Fruit fly (Drosophila melanogaster) whole organism, embryonic: ENCODE results near the gene CG14965.

Experiments
- Bdp1 ChIP-seq: fragments of 200-800 bp; sonication (Bioruptor generic); optimal IDR thresholded peaks from 3 replicates; lab custom pipeline; 2016; ENCODE audit warnings: missing biosample characterization, missing genetic modification characterization
- BtbVII ChIP-seq: fragments of 200-800 bp; sonication (Bioruptor generic); optimal IDR thresholded peaks from 3 replicates; lab custom pipeline; 2017; ENCODE audit warnings: missing biosample characterization, mild to moderate bottlenecking, missing genetic modification characterization
- Bteb2 ChIP-seq: fragments of 200-800 bp; sonication (Bioruptor generic); optimal IDR thresholded peaks from 2 replicates; lab custom pipeline; 2016; ENCODE audit warnings: missing biosample characterization, missing genetic modification characterization
- CG10147 ChIP-seq: fragments of 200-800 bp; sonication (Bioruptor generic); optimal IDR thresholded peaks from 2 replicates; lab custom pipeline; 2019; ENCODE audit warnings: missing biosample characterization, mild to moderate bottlenecking, missing genetic modification characterization, moderate library complexity
- CG10321 ChIP-seq: fragments of 200-800 bp; sonication (Bioruptor generic); IDR thresholded peaks from 2 replicates; pipeline ENCODE4 v1.3.6; 2022; ENCODE audit warnings: missing biosample characterization, missing genetic modification characterization
- CG11247 ChIP-seq: fragments of 200-800 bp; sonication (Bioruptor generic); IDR thresholded peaks from 2 replicates; pipeline ENCODE4 v1.3.6; 2022; ENCODE audit warnings: missing biosample characterization, missing genetic modification characterization
- CG11504 ChIP-seq: fragments of 200-800 bp; sonication (Bioruptor generic); optimal IDR thresholded peaks from 3 replicates; lab custom pipeline; 2019; ENCODE audit warnings: missing biosample characterization, mild to moderate bottlenecking, missing genetic modification characterization, moderate library complexity
- CG11696 ChIP-seq: fragments of 200-800 bp; sonication (Bioruptor generic); IDR thresholded peaks from 2 replicates; pipeline ENCODE4 v1.3.6; 2022; ENCODE audit warnings: missing biosample characterization, missing genetic modification characterization
- CG12071 ChIP-seq: fragments of 200-800 bp; sonication (Bioruptor generic); optimal IDR thresholded peaks from 3 replicates; lab custom pipeline; 2018; ENCODE audit warnings: missing biosample characterization, mild to moderate bottlenecking, missing genetic modification characterization
- CG16813 ChIP-seq: fragments of 200-800 bp; sonication (Bioruptor generic); IDR thresholded peaks from 3 replicates; pipeline ENCODE4 v1.3.6; 2022; ENCODE audit warnings: missing biosample characterization, missing genetic modification characterization; ENCODE audit not compliant: partially characterized antibody
- CG17361 ChIP-seq: fragments of 200-800 bp; sonication (Bioruptor generic); IDR thresholded peaks from 3 replicates; pipeline ENCODE4 v1.3.6; 2022; ENCODE audit warnings: missing biosample characterization, missing genetic modification characterization
- CG34422 ChIP-seq: fragments of 200-800 bp; sonication (Bioruptor generic); IDR thresholded peaks from 3 replicates; pipeline ENCODE4 v1.3.6; 2022; ENCODE audit warnings: missing biosample characterization, missing genetic modification characterization
- CG3995 ChIP-seq: fragments of 200-800 bp; sonication (Bioruptor generic); optimal IDR thresholded peaks from 3 replicates; lab custom pipeline; 2016; ENCODE audit warnings: missing biosample characterization, missing genetic modification characterization
- CG4360 ChIP-seq: fragments of 200-800 bp; sonication (Bioruptor generic); IDR thresholded peaks from 2 replicates; pipeline ENCODE4 v1.3.6; 2022; ENCODE audit warnings: missing biosample characterization, missing genetic modification characterization
- CG6272 ChIP-seq: fragments of 200-800 bp; sonication (Bioruptor generic); IDR thresholded peaks from 2 replicates; pipeline ENCODE4 v1.3.6; 2022; ENCODE audit warnings: missing biosample characterization, missing genetic modification characterization
- CG6854 ChIP-seq: fragments of 200-800 bp; sonication (Bioruptor generic); optimal IDR thresholded peaks from 3 replicates; lab custom pipeline; 2017; ENCODE audit warnings: missing biosample characterization, mild to moderate bottlenecking, missing genetic modification characterization
- CG7271 ChIP-seq: fragments of 200-800 bp; sonication (Bioruptor generic); optimal IDR thresholded peaks from 2 replicates; lab custom pipeline; 2018; ENCODE audit warnings: missing biosample characterization, mild to moderate bottlenecking, missing genetic modification characterization, moderate library complexity
- CG8765 ChIP-seq: fragments of 200-800 bp; sonication (Bioruptor generic); IDR thresholded peaks from 2 replicates; pipeline ENCODE4 v1.3.6; 2022; ENCODE audit warnings: missing biosample characterization, missing genetic modification characterization
- CG9437 ChIP-seq: fragments of 200-800 bp; sonication (Bioruptor generic); optimal IDR thresholded peaks from 2 replicates; lab custom pipeline; 2018; ENCODE audit warnings: missing biosample characterization, mild to moderate bottlenecking, missing genetic modification characterization
- CTCF ChIP-seq: fragments of 200-800 bp; sonication (Bioruptor generic); optimal IDR thresholded peaks from 2 replicates; lab custom pipeline; 2017; ENCODE audit warnings: missing biosample characterization, mild to moderate bottlenecking, missing genetic modification characterization, moderate library complexity
- D19A ChIP-seq: fragments of 200-800 bp; optimal IDR thresholded peaks from 3 replicates; lab custom pipeline; 2019; ENCODE audit warnings: missing biosample characterization, mild to moderate bottlenecking, missing genetic modification characterization, moderate library complexity
- H2.0 ChIP-seq: fragments of 200-800 bp; sonication (Bioruptor generic); IDR thresholded peaks from 2 replicates; pipeline ENCODE4 v1.3.6; 2022; ENCODE audit warnings: missing biosample characterization, missing genetic modification characterization
- HmgD ChIP-seq: fragments of 200-800 bp; sonication (Bioruptor generic); optimal IDR thresholded peaks from 3 replicates; lab custom pipeline; 2016; ENCODE audit warnings: missing biosample characterization, missing genetic modification characterization
- MTF-1 ChIP-seq: fragments of 200-800 bp; sonication (Bioruptor generic); optimal IDR thresholded peaks from 2 replicates; lab custom pipeline; 2018; ENCODE audit warnings: missing biosample characterization, mild to moderate bottlenecking, missing genetic modification characterization, borderline replicate concordance
- Meics ChIP-seq: fragments of 200-800 bp; sonication (Bioruptor generic); optimal IDR thresholded peaks from 2 replicates; lab custom pipeline; 2017; ENCODE audit warnings: missing biosample characterization, mild to moderate bottlenecking, missing genetic modification characterization
- Oaz ChIP-seq: fragments of 200-800 bp; sonication (Bioruptor generic); IDR thresholded peaks from 2 replicates; pipeline ENCODE4 v1.3.6; 2022; ENCODE audit warnings: missing biosample characterization, missing genetic modification characterization
- Side ChIP-seq: fragments of 200-800 bp; sonication (Bioruptor generic); optimal IDR thresholded peaks from 2 replicates; lab custom pipeline; 2016; ENCODE audit warnings: missing biosample characterization, missing genetic modification characterization
- Six4 ChIP-seq: fragments of 200-800 bp; sonication (Bioruptor generic); optimal IDR thresholded peaks from 2 replicates; lab custom pipeline; 2016; ENCODE audit warnings: missing biosample characterization, missing genetic modification characterization
- Sox100B ChIP-seq: fragments of 200-800 bp; sonication (Bioruptor generic); optimal IDR thresholded peaks from 3 replicates; lab custom pipeline; 2018; ENCODE audit warnings: missing biosample characterization, mild to moderate bottlenecking, missing genetic modification characterization
- ac ChIP-seq: fragments of 200-800 bp; sonication (Bioruptor generic); optimal IDR thresholded peaks from 3 replicates; lab custom pipeline; 2017; ENCODE audit warnings: missing biosample characterization, mild to moderate bottlenecking, missing genetic modification characterization
- az2 ChIP-seq: fragments of 200-800 bp; sonication (Bioruptor generic); optimal IDR thresholded peaks from 3 replicates; lab custom pipeline; 2016; ENCODE audit warnings: missing biosample characterization, missing genetic modification characterization
- chm ChIP-seq: fragments of 200-800 bp; sonication (Bioruptor generic); IDR thresholded peaks from 2 replicates; pipeline ENCODE4 v1.3.6; 2022; ENCODE audit warnings: missing biosample characterization, missing genetic modification characterization
- chn ChIP-seq: fragments of 200-800 bp; sonication (Bioruptor generic); optimal IDR thresholded peaks from 2 replicates; lab custom pipeline; 2016; ENCODE audit warnings: missing biosample characterization, missing genetic modification characterization
- crp ChIP-seq, 2 experiments: fragments of 200-800 bp; sonication (Bioruptor generic); optimal IDR thresholded peaks; 2 replicates in 1 of 2; 3 replicates in 1 of 2; lab custom pipeline; 2017; ENCODE audit warnings: missing biosample characterization in 2 of 2, missing genetic modification characterization in 2 of 2, mild to moderate bottlenecking in 1 of 2, moderate library complexity in 1 of 2
- da ChIP-seq: fragments of 200-800 bp; sonication (Bioruptor generic); optimal IDR thresholded peaks from 2 replicates; lab custom pipeline; 2016; ENCODE audit warnings: missing biosample characterization, missing genetic modification characterization
- dati ChIP-seq: fragments of 200-800 bp; sonication (Bioruptor generic); IDR thresholded peaks from 2 replicates; pipeline ENCODE4 v1.3.6; 2022; ENCODE audit warnings: missing biosample characterization, missing genetic modification characterization
- grau ChIP-seq: fragments of 200-800 bp; optimal IDR thresholded peaks from 3 replicates; lab custom pipeline; 2019; ENCODE audit warnings: missing biosample characterization, mild to moderate bottlenecking, missing genetic modification characterization, moderate library complexity
- hbn ChIP-seq: fragments of 200-800 bp; sonication (Bioruptor generic); IDR thresholded peaks from 2 replicates; pipeline ENCODE4 v1.3.6; 2022; ENCODE audit warnings: missing biosample characterization, missing genetic modification characterization; ENCODE audit not compliant: partially characterized antibody
- kah ChIP-seq: fragments of 200-800 bp; sonication (Bioruptor generic); optimal IDR thresholded peaks from 2 replicates; lab custom pipeline; 2018; ENCODE audit warnings: missing biosample characterization, mild to moderate bottlenecking, missing genetic modification characterization
- knrl ChIP-seq: fragments of 200-800 bp; sonication (Bioruptor generic); IDR thresholded peaks from 3 replicates; pipeline ENCODE4 v1.3.6; 2022; ENCODE audit warnings: missing biosample characterization, missing genetic modification characterization; ENCODE audit not compliant: partially characterized antibody
- lab ChIP-seq: fragments of 200-800 bp; sonication (Bioruptor generic); optimal IDR thresholded peaks from 3 replicates; lab custom pipeline; 2017; ENCODE audit warnings: missing biosample characterization, missing genetic modification characterization, mild to moderate bottlenecking, moderate library complexity, missing genetic modification reagents
- lola ChIP-seq, 3 experiments: fragments of >200 bp in 2 of 3; fragments of 200-800 bp in 1 of 3; sonication (Bioruptor generic) in 1 of 3; optimal IDR thresholded peaks; 2 replicates each; lab custom pipeline; 2017 to 2019; ENCODE audit warnings: missing biosample characterization in 3 of 3, missing genetic modification characterization in 3 of 3, mild to moderate bottlenecking in 1 of 3, moderate library complexity in 1 of 3
- luna ChIP-seq: fragments of 200-800 bp; sonication (Bioruptor generic); optimal IDR thresholded peaks from 2 replicates; lab custom pipeline; 2016; ENCODE audit warnings: missing biosample characterization, missing genetic modification characterization
- phol ChIP-seq: fragments of 200-800 bp; sonication (Bioruptor generic); optimal IDR thresholded peaks from 3 replicates; lab custom pipeline; 2018; ENCODE audit warnings: missing biosample characterization, mild to moderate bottlenecking, missing genetic modification characterization, moderate library complexity
- prd ChIP-seq, 3 experiments: fragments of >200 bp in 2 of 3; fragments of 200-800 bp in 1 of 3; sonication (Bioruptor generic) in 1 of 3; optimal IDR thresholded peaks in 2 of 3; IDR thresholded peaks in 1 of 3; 2 replicates in 2 of 3; 3 replicates in 1 of 3; pipeline versions ENCODE4 v1.3.6 to Lab custom; 2017 to 2022; ENCODE audit warnings: missing biosample characterization in 1 of 3, missing genetic modification characterization in 1 of 3
- rib ChIP-seq: fragments of 200-800 bp; sonication (Bioruptor generic); IDR thresholded peaks from 2 replicates; pipeline ENCODE4 v1.3.6; 2022; ENCODE audit warnings: missing biosample characterization, missing genetic modification characterization
- sd ChIP-seq: fragments of 200-800 bp; sonication (Bioruptor generic); optimal IDR thresholded peaks from 3 replicates; lab custom pipeline; 2018; ENCODE audit warnings: missing biosample characterization, mild to moderate bottlenecking, missing genetic modification characterization, moderate library complexity
- tap ChIP-seq: fragments of 200-800 bp; optimal IDR thresholded peaks from 3 replicates; lab custom pipeline; 2019; ENCODE audit warnings: missing biosample characterization, mild to moderate bottlenecking, missing genetic modification characterization, moderate library complexity
- tll ChIP-seq, 2 experiments: fragments of 200-800 bp in 1 of 2; fragments of >200 bp in 1 of 2; sonication (Bioruptor generic) in 1 of 2; optimal IDR thresholded peaks; 2 replicates each; lab custom pipeline; 2017 to 2019; ENCODE audit warnings: missing biosample characterization in 2 of 2, missing genetic modification characterization in 2 of 2, mild to moderate bottlenecking in 1 of 2, moderate library complexity in 1 of 2
- usp ChIP-seq: fragments of >200 bp; optimal IDR thresholded peaks from 2 replicates; lab custom pipeline; 2017; ENCODE audit warnings: missing biosample characterization, missing genetic modification characterization

CG14965 gene

DNA sequence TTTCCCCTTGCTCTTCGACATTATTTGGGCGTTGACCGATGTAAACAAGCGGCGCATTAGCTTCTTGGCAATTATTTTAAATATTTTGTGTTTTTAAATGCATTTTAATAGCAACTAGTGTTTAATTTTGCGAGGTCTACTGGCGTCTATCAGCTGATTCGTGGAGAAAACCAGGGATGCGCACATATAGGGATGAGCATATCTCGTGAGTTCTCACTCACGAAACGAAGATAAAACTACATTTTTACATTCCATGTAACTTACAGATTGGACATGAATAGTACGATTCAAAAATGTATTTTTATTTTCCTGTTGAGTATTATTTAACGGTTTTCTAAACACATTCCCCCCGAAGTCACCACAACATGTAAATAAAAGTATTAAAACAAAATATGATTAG lies 5.2 kb upstream of the CG14965 start, which contains the start of gene CG14966 (continued):
- TF ChIP-seq grau (tag; lab: Kevin White, UChicago) (peak; percentile 34), Meics (GFP tag; lab: Kevin White, UChicago) (peak; percentile 38), tll (GFP tag; optimal IDR thresholded peaks at IDR 0.05; lab: Kevin White, UChicago) (no peak), Bdp1 (GFP tag; lab: Kevin White, UChicago) (no peak), luna (peak; percentile 43), Side (GFP tag; lab: Kevin White, UChicago) (peak; percentile 25), CG10147 (peak; percentile 5), hbn (GFP tag; lab: Robert Waterston, UW) (peak; percentile 85), Oaz (GFP tag; lab: Robert Waterston, UW) (no peak), CG11247 (GFP tag; lab: Robert Waterston, UW) (no peak), lab (GFP tag; lab: Kevin White, UChicago) (peak; percentile 14), chn (no peak), kah (peak; percentile 15), CG9437 (GFP tag; lab: Kevin White, UChicago) (no peak), BtbVII (no peak), CG11696 (GFP tag; lab: Robert Waterston, UW) (no peak), CG10321 (no peak), az2 (GFP tag; lab: Kevin White, UChicago) (peak; percentile 17), chm (GFP tag; lab: Robert Waterston, UW) (peak; percentile 30; the same call in 1 of the 2 replicates), dati (GFP tag; lab: Robert Waterston, UW) (no peak), CG6854 (no peak), H2.0 (GFP tag; lab: Robert Waterston, UW) (0 out of 2 replicates have a peak, but pooled peaks have one; percentile 6), Six4 (no peak), CG34422 (GFP tag; lab: Robert Waterston, UW) (peak; percentile 87; the same call in 2 of the 3 replicates), rib (peak; percentile 65), prd (optimal IDR thresholded peaks at IDR 0.05; lab: Kevin White, UChicago) (no peak), prd (GFP tag; IDR thresholded peaks at IDR 0.05; lab: Robert Waterston, UW) (0 out of 3 replicates have a peak, but pooled peaks have one; percentile 8), D19A (tag; lab: Kevin White, UChicago) (no peak), MTF-1 (no peak), da (GFP tag; lab: Kevin White, UChicago) (no peak), CG6272 (no peak), CG17361 (GFP tag; lab: Robert Waterston, UW) (0 out of 3 replicates have a peak, but pooled peaks have one; percentile 24), CG4360 (GFP tag; lab: Robert Waterston, UW) (no peak), lola (GFP tag; optimal IDR thresholded peaks at IDR 0.05; lab: Kevin White, UChicago) (no peak), HmgD (peak; percentile 44), CG3995 (peak; percentile 15), CG8765 (GFP tag; lab: Robert Waterston, UW) (no peak), tap (no peak), Bteb2 (GFP tag; lab: Kevin White, UChicago) (peak; percentile 23), CTCF (GFP tag; lab: Kevin White, UChicago) (peak; percentile 72), sd (tag; lab: Kevin White, UChicago) (peak; percentile 82), CG7271 (tag; lab: Kevin White, UChicago) (no peak), CG12071 (GFP tag; lab: Kevin White, UChicago) (no peak), phol (tag; lab: Kevin White, UChicago) (peak; percentile 35), knrl (peak; percentile 88), ac (no peak), crp (GFP tag; optimal IDR thresholded peaks at IDR 0.05; lab: Kevin White, UChicago) (peak; percentile 84 to 98), CG11504 (tag; lab: Kevin White, UChicago) (peak; percentile 32), Sox100B (GFP tag; lab: Kevin White, UChicago) (no peak), usp (GFP tag; lab: Kevin White, UChicago) (no peak), CG16813 (GFP tag; lab: Robert Waterston, UW) (peak; percentile 91)
